Worm (Caenorhabditis elegans) whole organism, L3 larva: Measurements from ENCODE around the gene pfk-1.1.

Source experiments
- R02D3.7 ChIP-seq: fragments of 150-350 bp; optimal IDR thresholded peaks from 2 replicates; lab custom pipeline; 2014; ENCODE audit warnings: missing biosample characterization, missing genetic modification characterization
- ZK546.5 ChIP-seq: sonication (generic microtip); optimal IDR thresholded peaks from 2 replicates; lab custom pipeline; 2017; ENCODE audit warnings: missing biosample characterization, missing genetic modification characterization
- daf-12 ChIP-seq: fragments of 150-350 bp; optimal IDR thresholded peaks from 2 replicates; lab custom pipeline; 2014; ENCODE audit warnings: missing biosample characterization, missing genetic modification reagents, missing genetic modification characterization
- pha-4 ChIP-seq: fragments of 150-350 bp; optimal IDR thresholded peaks from 2 replicates; lab custom pipeline; 2014; ENCODE audit warnings: missing biosample characterization, missing genetic modification reagents, missing genetic modification characterization
- unc-62 ChIP-seq: fragments of 150-350 bp; sonication (generic microtip); optimal IDR thresholded peaks from 4 replicates; lab custom pipeline; 2014; ENCODE audit warnings: missing biosample characterization, missing genetic modification reagents, missing genetic modification characterization

- TF ChIP-seq pha-4 (no peak), unc-62 (GFP tag; lab: Kevin White, UChicago) (no peak), R02D3.7 (tag; lab: Kevin White, UChicago) (no peak), daf-12 (tag; lab: Kevin White, UChicago) (no peak), ZK546.5 (tag; lab: Kevin White, UChicago) (no peak)
These were observed 29.5 kb downstream of the pfk-1.1 start for ce11 chrX:2970212-2970611.
